Fruit fly (Drosophila melanogaster): Measurements from ENCODE around the gene CG16743.

dm6 chr2L:10970134-10970533, 1.9 kb upstream of the CG16743 start, which contains the start of the genes Tmem214 and YL-1:
- no peak for TF ChIP-seq CG4496 (GFP tag; IDR thresholded peaks at IDR 0.05)
- TF ChIP-seq D1 (tag; optimal IDR thresholded peaks at IDR 0.05) = no peak
- TF ChIP-seq CG32121 (GFP tag; IDR thresholded peaks at IDR 0.05) = no peak
- no peak for TF ChIP-seq Ets98B (GFP tag; IDR thresholded peaks at IDR 0.05)
- no peak for TF ChIP-seq CG17806 (tag; optimal IDR thresholded peaks at IDR 0.05)
- TF ChIP-seq EcR (GFP tag; optimal IDR thresholded peaks at IDR 0.05) = no peak
- TF ChIP-seq Snoo (tag; optimal IDR thresholded peaks at IDR 0.05) = no peak
- TF ChIP-seq CG8159 (tag; optimal IDR thresholded peaks at IDR 0.05) = peak; percentile 0
- no peak for TF ChIP-seq CG13204 (GFP tag; optimal IDR thresholded peaks at IDR 0.05)
- TF ChIP-seq fd96Ca (GFP tag; IDR thresholded peaks at IDR 0.05) = 0 out of 3 replicates have a peak, but pooled peaks have one; percentile 14
- TF ChIP-seq Pif1B (GFP tag; optimal IDR thresholded peaks at IDR 0.05) = no peak

Measured in whole organism, pupa.